Worm (Caenorhabditis elegans) whole organism, L1 larva: ENCODE measurements around the gene tftc-1.

Experiments used
- C04F5.9 ChIP-seq: sonication (generic microtip); optimal IDR thresholded peaks from 2 replicates; lab custom pipeline; 2016; ENCODE audit warnings: missing genetic modification characterization, missing compliant biosample characterization
- C16A3.4 ChIP-seq: fragments of 150-350 bp; optimal IDR thresholded peaks from 2 replicates; lab custom pipeline; 2014; ENCODE audit warnings: missing biosample characterization, missing genetic modification characterization
- C34B4.2 ChIP-seq: sonication (generic microtip); optimal IDR thresholded peaks from 2 replicates; lab custom pipeline; 2017; ENCODE audit warnings: mild to moderate bottlenecking, missing genetic modification characterization, missing compliant biosample characterization
- Y116A8C.19 ChIP-seq: sonication (generic microtip); optimal IDR thresholded peaks from 2 replicates; lab custom pipeline; 2016; ENCODE audit warnings: missing compliant biosample characterization, missing genetic modification characterization, borderline replicate concordance
- aha-1 ChIP-seq: fragments of 150-350 bp; optimal IDR thresholded peaks from 2 replicates; lab custom pipeline; 2014; ENCODE audit warnings: missing biosample characterization, missing genetic modification characterization
- alr-1 ChIP-seq: fragments of 200-800 bp; sonication (Bioruptor generic); optimal IDR thresholded peaks from 2 replicates; lab custom pipeline; 2018; ENCODE audit warnings: borderline replicate concordance, mild to moderate bottlenecking, missing genetic modification characterization, missing compliant biosample characterization
- ama-1 ChIP-seq: fragments of 150-350 bp; optimal IDR thresholded peaks from 2 replicates; lab custom pipeline; 2014
- blmp-1 ChIP-seq: fragments of 150-350 bp; optimal IDR thresholded peaks from 2 replicates; lab custom pipeline; 2014; ENCODE audit warnings: missing biosample characterization, missing genetic modification characterization
- ceh-8 ChIP-seq: fragments of 200-800 bp; sonication (Bioruptor generic); optimal IDR thresholded peaks from 2 replicates; lab custom pipeline; 2018; ENCODE audit warnings: mild to moderate bottlenecking, missing genetic modification characterization, moderate library complexity, missing compliant biosample characterization
- ceh-82 ChIP-seq, 3 experiments: fragments of 150-350 bp in 1 of 3; sonication (generic microtip) in 2 of 3; optimal IDR thresholded peaks; 2 replicates each; lab custom pipeline; 2014 to 2017; ENCODE audit warnings: missing biosample characterization in 3 of 3, missing genetic modification characterization in 3 of 3
- efl-1 ChIP-seq, 4 experiments: fragments of 150-350 bp; optimal IDR thresholded peaks in 3 of 4; peaks in 1 of 4; 1 replicate in 1 of 4; 2 replicates in 3 of 4; lab custom pipeline; 2014; ENCODE audit warnings: missing biosample characterization in 2 of 4, missing genetic modification characterization in 2 of 4, missing genetic modification reagents in 2 of 4
- efl-3 ChIP-seq: fragments of 200-800 bp; sonication (Bioruptor generic); optimal IDR thresholded peaks from 2 replicates; lab custom pipeline; 2018; ENCODE audit warnings: mild to moderate bottlenecking, missing genetic modification characterization, missing compliant biosample characterization
- fkh-10 ChIP-seq: sonication (generic microtip); optimal IDR thresholded peaks from 2 replicates; lab custom pipeline; 2017; ENCODE audit warnings: missing biosample characterization, missing genetic modification reagents, missing genetic modification characterization
- fkh-8 ChIP-seq: sonication (generic microtip); optimal IDR thresholded peaks from 2 replicates; lab custom pipeline; 2016; ENCODE audit warnings: mild to moderate bottlenecking, missing genetic modification characterization, missing compliant biosample characterization
- fos-1 ChIP-seq: fragments of 150-350 bp; optimal IDR thresholded peaks from 2 replicates; lab custom pipeline; 2014; ENCODE audit warnings: missing biosample characterization, missing genetic modification characterization
- grh-1 ChIP-seq: fragments of 200-800 bp; sonication (Bioruptor generic); IDR thresholded peaks from 2 replicates; pipeline ENCODE4 v1.3.6; 2022; ENCODE audit warnings: missing genetic modification reagents, missing genetic modification characterization, missing compliant biosample characterization
- irx-1 ChIP-seq: sonication (generic microtip); optimal IDR thresholded peaks from 2 replicates; lab custom pipeline; 2016; ENCODE audit warnings: missing genetic modification characterization, missing compliant biosample characterization
- jun-1 ChIP-seq: fragments of 150-350 bp; optimal IDR thresholded peaks from 2 replicates; lab custom pipeline; 2014; ENCODE audit warnings: missing biosample characterization, missing genetic modification reagents, missing genetic modification characterization
- lin-13 ChIP-seq: fragments of 150-350 bp; optimal IDR thresholded peaks from 2 replicates; lab custom pipeline; 2014; ENCODE audit warnings: missing biosample characterization, missing genetic modification reagents, missing genetic modification characterization
- lin-15B ChIP-seq: fragments of 150-350 bp; sonication (generic microtip); optimal IDR thresholded peaks from 3 replicates; lab custom pipeline; 2014; ENCODE audit warnings: missing biosample characterization, missing genetic modification characterization
- mab-9 ChIP-seq: fragments of 200-800 bp; sonication (Bioruptor generic); IDR thresholded peaks from 2 replicates; pipeline ENCODE4 v1.3.6; 2022; ENCODE audit warnings: missing genetic modification reagents, missing genetic modification characterization, missing compliant biosample characterization
- mep-1 ChIP-seq: fragments of 150-350 bp; optimal IDR thresholded peaks from 2 replicates; lab custom pipeline; 2014; ENCODE audit warnings: missing biosample characterization, missing genetic modification characterization
- nhr-12 ChIP-seq: sonication (generic microtip); optimal IDR thresholded peaks from 2 replicates; lab custom pipeline; 2017; ENCODE audit warnings: missing biosample characterization, missing genetic modification characterization
- nhr-19 ChIP-seq: fragments of 200-800 bp; sonication (Bioruptor generic); conservative IDR thresholded peaks from 2 replicates; pipeline ENCODE4 v1.3.6; 2022; ENCODE audit warnings: missing genetic modification characterization, missing compliant biosample characterization
- nhr-237 ChIP-seq: fragments of 150-350 bp; optimal IDR thresholded peaks from 2 replicates; lab custom pipeline; 2014; ENCODE audit warnings: missing biosample characterization, missing genetic modification characterization
- nhr-28 ChIP-seq: fragments of 150-350 bp; optimal IDR thresholded peaks from 2 replicates; lab custom pipeline; 2014; ENCODE audit warnings: missing biosample characterization, missing genetic modification characterization
- nhr-47 ChIP-seq: sonication (generic microtip); optimal IDR thresholded peaks from 2 replicates; lab custom pipeline; 2016; ENCODE audit warnings: mild to moderate bottlenecking, missing genetic modification characterization, moderate library complexity, missing compliant biosample characterization
- nhr-77 ChIP-seq: fragments of 150-350 bp; optimal IDR thresholded peaks from 2 replicates; lab custom pipeline; 2014; ENCODE audit warnings: missing biosample characterization, missing genetic modification characterization
- nhr-85 ChIP-seq: sonication (generic microtip); peaks from one replicate; lab custom pipeline; 2016; ENCODE audit warnings: missing genetic modification characterization, inconsistent platforms, missing compliant biosample characterization
- nhr-90 ChIP-seq: sonication (generic microtip); optimal IDR thresholded peaks from 2 replicates; lab custom pipeline; 2016; ENCODE audit warnings: mild to moderate bottlenecking, missing genetic modification characterization, missing compliant biosample characterization; ENCODE audit not compliant: poor library complexity
- pag-3 ChIP-seq: sonication (generic microtip); optimal IDR thresholded peaks from 2 replicates; lab custom pipeline; 2017; ENCODE audit warnings: missing genetic modification characterization, mild to moderate bottlenecking, missing compliant biosample characterization, antibody characterized with exemption, borderline replicate concordance; ENCODE audit not compliant: insufficient read depth
- pqm-1 ChIP-seq: sonication (generic microtip); optimal IDR thresholded peaks from 3 replicates; lab custom pipeline; 2017; ENCODE audit warnings: missing biosample characterization, missing genetic modification characterization
- rnt-1 ChIP-seq: sonication (generic microtip); optimal IDR thresholded peaks from 2 replicates; lab custom pipeline; 2016; ENCODE audit warnings: mild to moderate bottlenecking, missing genetic modification characterization, moderate library complexity, missing compliant biosample characterization
- snpc-4 ChIP-seq: fragments of 150-350 bp; optimal IDR thresholded peaks from 2 replicates; lab custom pipeline; 2014; ENCODE audit warnings: missing biosample characterization, missing genetic modification characterization
- sptf-1 ChIP-seq: fragments of 150-350 bp; optimal IDR thresholded peaks from 2 replicates; lab custom pipeline; 2014; ENCODE audit warnings: missing biosample characterization, missing genetic modification characterization
- sup-37 ChIP-seq: fragments of 200-800 bp; sonication (Bioruptor generic); optimal IDR thresholded peaks from 2 replicates; lab custom pipeline; 2018; ENCODE audit warnings: mild to moderate bottlenecking, missing genetic modification characterization, missing compliant biosample characterization
- unc-30 ChIP-seq: sonication (generic microtip); optimal IDR thresholded peaks from 2 replicates; lab custom pipeline; 2017; ENCODE audit warnings: missing biosample characterization, missing genetic modification characterization
- unc-62 ChIP-seq: fragments of 150-350 bp; optimal IDR thresholded peaks from 2 replicates; lab custom pipeline; 2014; ENCODE audit warnings: missing biosample characterization, missing genetic modification reagents, missing genetic modification characterization
- unc-86 ChIP-seq: sonication (generic microtip); optimal IDR thresholded peaks from 2 replicates; lab custom pipeline; 2016; ENCODE audit warnings: missing genetic modification characterization, missing compliant biosample characterization
- unc-98 ChIP-seq: fragments of 200-800 bp; sonication (Bioruptor generic); IDR thresholded peaks from 2 replicates; pipeline ENCODE4 v1.3.6; 2022; ENCODE audit warnings: missing genetic modification characterization, missing compliant biosample characterization
- vab-15 ChIP-seq: sonication (generic microtip); optimal IDR thresholded peaks from 2 replicates; lab custom pipeline; 2017; ENCODE audit warnings: missing genotype, mild to moderate bottlenecking, missing genetic modification characterization, missing compliant biosample characterization
- zag-1 ChIP-seq: fragments of 150-350 bp; optimal IDR thresholded peaks from 2 replicates; lab custom pipeline; 2014; ENCODE audit warnings: missing biosample characterization, missing genetic modification characterization
- zip-4 ChIP-seq: fragments of 200-800 bp; sonication (Bioruptor generic); optimal IDR thresholded peaks from 2 replicates; lab custom pipeline; 2018; ENCODE audit warnings: mild to moderate bottlenecking, missing genetic modification characterization, moderate library complexity, missing compliant biosample characterization
- ztf-11 ChIP-seq, 2 experiments: sonication (generic microtip); optimal IDR thresholded peaks; 2 replicates each; lab custom pipeline; 2016 to 2017; ENCODE audit warnings: missing genetic modification characterization in 2 of 2, missing biosample characterization in 1 of 2, missing compliant biosample characterization in 1 of 2
- ztf-4 ChIP-seq: fragments of 150-350 bp; optimal IDR thresholded peaks from 2 replicates; lab custom pipeline; 2014; ENCODE audit warnings: missing biosample characterization, missing genetic modification characterization

tftc-1 gene

DNA sequence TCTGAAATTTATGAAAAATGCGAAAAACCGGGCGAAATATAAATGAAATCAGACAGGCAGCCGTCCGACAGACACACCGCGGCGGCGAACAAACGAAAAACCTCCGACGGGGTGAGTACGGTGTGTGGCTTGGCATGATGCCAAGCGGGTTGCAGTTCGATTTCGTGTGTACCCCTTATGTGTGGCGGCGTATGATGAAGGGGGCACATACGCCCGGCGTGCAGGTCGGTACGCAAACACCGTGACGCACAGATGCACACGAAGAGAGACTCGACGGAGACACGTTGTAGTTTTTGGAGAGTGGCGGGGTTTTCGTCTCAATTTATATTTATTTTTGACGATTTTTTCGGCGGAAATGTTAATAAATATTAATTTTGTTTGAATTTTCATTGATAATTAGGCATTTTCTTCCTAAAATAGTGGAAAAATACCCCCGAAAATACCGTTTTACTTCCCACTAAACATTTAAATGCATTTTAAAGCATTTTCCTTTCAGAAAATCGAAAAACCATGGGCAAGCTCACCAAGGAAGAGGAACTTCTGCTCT, 40.0 kb downstream of the tftc-1 start, which contains the start of gene trap-3 (continued):
- TF ChIP-seq mab-9 (peak; percentile 89), jun-1 (peak; percentile 97), efl-1 (optimal IDR thresholded peaks at IDR 0.05; lab: Kevin White, UChicago) (peak; percentile 89 to 93), efl-1 (GFP tag; optimal IDR thresholded peaks at IDR 0.05 in 1 of 2; lab: Kevin White, UChicago) (peak; percentile 85 to 99), nhr-85 (tag; lab: Kevin White, UChicago) (peak; percentile 98), vab-15 (peak; percentile 60), C34B4.2 (peak; percentile 69), rnt-1 (tag; lab: Kevin White, UChicago) (peak; percentile 98), ceh-82 (tag; optimal IDR thresholded peaks at IDR 0.05; lab: Kevin White, UChicago) (peak; percentile 94 to 98 (median 94)), lin-15B (tag; lab: Kevin White, UChicago) (peak; percentile 88), unc-30 (tag; lab: Kevin White, UChicago) (no peak), nhr-19 (GFP tag; lab: Robert Waterston, UW) (peak; percentile 96), nhr-77 (tag; lab: Kevin White, UChicago) (peak; percentile 94), blmp-1 (peak; percentile 74), C04F5.9 (tag; lab: Kevin White, UChicago) (peak; percentile 92), snpc-4 (tag; lab: Kevin White, UChicago) (peak; percentile 82), ama-1 (lab: Kevin White, UChicago) (peak; percentile 65), aha-1 (tag; lab: Kevin White, UChicago) (peak; percentile 86), nhr-12 (tag; lab: Kevin White, UChicago) (no peak), pqm-1 (tag; lab: Kevin White, UChicago) (peak; percentile 39), alr-1 (tag; lab: Kevin White, UChicago) (no peak), ceh-8 (GFP tag; lab: Kevin White, UChicago) (peak; percentile 92), mep-1 (tag; lab: Kevin White, UChicago) (peak; percentile 94), zip-4 (GFP tag; lab: Kevin White, UChicago) (peak; percentile 85), nhr-237 (tag; lab: Kevin White, UChicago) (peak; percentile 46), zag-1 (tag; lab: Kevin White, UChicago) (no peak), irx-1 (tag; lab: Kevin White, UChicago) (peak; percentile 92), ztf-11 (tag; optimal IDR thresholded peaks at IDR 0.05; lab: Kevin White, UChicago) (peak in 1 of 2 experiments; percentile 88), unc-86 (peak; percentile 95), ztf-4 (peak; percentile 93), Y116A8C.19 (no peak), fos-1 (tag; lab: Kevin White, UChicago) (peak; percentile 93), efl-3 (GFP tag; lab: Kevin White, UChicago) (no peak), unc-98 (GFP tag; lab: Robert Waterston, UW) (peak; percentile 84), nhr-90 (tag; lab: Kevin White, UChicago) (peak; percentile 98), sptf-1 (tag; lab: Kevin White, UChicago) (no peak), unc-62 (no peak), fkh-8 (tag; lab: Kevin White, UChicago) (peak; percentile 96), pag-3 (tag; lab: Kevin White, UChicago) (peak; percentile 61), fkh-10 (GFP tag; lab: Kevin White, UChicago) (peak; percentile 83), nhr-28 (tag; lab: Kevin White, UChicago) (peak; percentile 21), lin-13 (GFP tag; lab: Kevin White, UChicago) (peak; percentile 96), grh-1 (GFP tag; lab: Robert Waterston, UW) (peak; percentile 93), sup-37 (GFP tag; lab: Kevin White, UChicago) (peak; percentile 91), nhr-47 (tag; lab: Kevin White, UChicago) (peak; percentile 98), C16A3.4 (tag; lab: Kevin White, UChicago) (peak; percentile 92)
